Worm (Caenorhabditis elegans): ENCODE results near the gene F33D4.6.

DNA sequence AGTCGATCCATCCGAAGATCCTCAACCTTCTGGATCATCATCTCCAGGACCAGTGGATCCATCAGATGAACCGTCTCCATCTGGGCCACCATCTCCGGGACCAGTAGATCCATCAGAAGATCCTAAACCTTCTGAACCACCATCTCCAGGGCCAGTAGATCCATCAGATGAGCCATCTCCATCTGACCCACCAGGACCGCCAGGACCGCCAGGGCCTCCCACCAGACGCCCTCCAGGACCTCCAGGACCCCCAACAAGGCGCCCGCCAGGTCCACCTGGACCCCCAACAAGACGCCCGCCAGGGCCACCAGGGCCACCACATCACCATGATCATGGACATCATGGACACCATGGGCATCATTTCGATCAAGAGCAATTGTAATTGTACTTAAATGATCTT is 9.4 kb upstream of the F33D4.6 start:
- TF ChIP-seq hlh-30 (tag; optimal IDR thresholded peaks at IDR 0.05; ENCODE audit: insufficient read depth) (no peak), pqm-1 (tag; optimal IDR thresholded peaks at IDR 0.05) (no peak), nhr-11 (tag; optimal IDR thresholded peaks at IDR 0.05) (no peak), ceh-6 (GFP tag; optimal IDR thresholded peaks at IDR 0.05) (no peak), fkh-10 (GFP tag; optimal IDR thresholded peaks at IDR 0.05) (no peak), ceh-48 (tag; optimal IDR thresholded peaks at IDR 0.05) (no peak), ama-1 (optimal IDR thresholded peaks at IDR 0.05) (no peak)
